Worm (Caenorhabditis elegans) whole organism, midembryonic: Measurements from ENCODE around the gene yju-2.

Experiments
- T22C8.4 ChIP-seq: fragments of 200-800 bp; sonication (Bioruptor generic); IDR thresholded peaks from 2 replicates; pipeline ENCODE4 v1.3.6; 2022; ENCODE audit warnings: missing genetic modification characterization, missing compliant biosample characterization
- cog-1 ChIP-seq: sonication (generic microtip); optimal IDR thresholded peaks from 2 replicates; lab custom pipeline; 2016; ENCODE audit warnings: missing genetic modification characterization, missing compliant biosample characterization
- flt-1 ChIP-seq: fragments of 200-800 bp; sonication (Bioruptor generic); IDR thresholded peaks from 2 replicates; pipeline ENCODE4 v1.3.6; 2022; ENCODE audit warnings: missing genetic modification characterization, missing compliant biosample characterization
- klf-2 ChIP-seq: fragments of 200-800 bp; sonication (Bioruptor generic); conservative IDR thresholded peaks from 2 replicates; pipeline ENCODE4 v1.3.6; 2022; ENCODE audit warnings: missing genetic modification reagents, missing genetic modification characterization, missing compliant biosample characterization
- med-1 ChIP-seq: sonication (generic microtip); optimal IDR thresholded peaks from 2 replicates; lab custom pipeline; 2017; ENCODE audit warnings: missing genetic modification characterization, mild to moderate bottlenecking, missing compliant biosample characterization, antibody characterized with exemption, missing genetic modification reagents; ENCODE audit not compliant: insufficient read depth
- ref-1 ChIP-seq: fragments of 200-800 bp; sonication (Bioruptor generic); conservative IDR thresholded peaks from 2 replicates; pipeline ENCODE4 v1.3.6; 2022; ENCODE audit warnings: missing genetic modification reagents, missing genetic modification characterization, missing compliant biosample characterization
- tab-1 ChIP-seq: fragments of 200-800 bp; sonication (Bioruptor generic); IDR thresholded peaks from 2 replicates; pipeline ENCODE4 v1.3.6; 2022; ENCODE audit warnings: missing genetic modification characterization, missing compliant biosample characterization
- ztf-23 ChIP-seq: fragments of 200-800 bp; sonication (Bioruptor generic); IDR thresholded peaks from 2 replicates; pipeline ENCODE4 v1.3.6; 2022; ENCODE audit warnings: missing genetic modification reagents, missing genetic modification characterization, missing compliant biosample characterization
- ztf-29 ChIP-seq: fragments of 200-800 bp; sonication (Bioruptor generic); IDR thresholded peaks from 2 replicates; pipeline ENCODE4 v1.3.6; 2022; ENCODE audit warnings: missing genetic modification reagents, missing genetic modification characterization, missing compliant biosample characterization

- TF ChIP-seq cog-1 (peak; percentile 82), tab-1 (GFP tag; lab: Robert Waterston, UW) (no peak), ref-1 (no peak), ztf-23 (GFP tag; lab: Robert Waterston, UW) (peak; percentile 69; the same call in 1 of the 2 replicates), flt-1 (GFP tag; lab: Robert Waterston, UW) (peak; percentile 73; the same call in 1 of the 2 replicates), ztf-29 (no peak), T22C8.4 (GFP tag; lab: Robert Waterston, UW) (no peak), klf-2 (GFP tag; lab: Robert Waterston, UW) (no peak), med-1 (GFP tag; lab: Kevin White, UChicago) (no peak)
Measured at ce11 chrIII:7155631-7156030, 28.5 kb upstream of the yju-2 start.
